Worm (Caenorhabditis elegans): ENCODE results near the gene C56A3.6.

- TF ChIP-seq ztf-16 (tag; optimal IDR thresholded peaks at IDR 0.05), result no peak
- no peak for TF ChIP-seq sox-4 (tag; optimal IDR thresholded peaks at IDR 0.05)
- no peak for TF ChIP-seq nfya-1 (tag; optimal IDR thresholded peaks at IDR 0.05)
- TF ChIP-seq unc-86 (tag; optimal IDR thresholded peaks at IDR 0.05), result no peak
- no peak for TF ChIP-seq pros-1 (tag; optimal IDR thresholded peaks at IDR 0.05)
- no peak for TF ChIP-seq pqm-1 (tag; optimal IDR thresholded peaks at IDR 0.05)
Observed at ce11 chrV:13551601-13552000, 4.6 kb downstream of the C56A3.6 start, which contains the start of the genes C56A3.4 and C56A3.5.

All from whole organism, late embryonic.